Worm (Caenorhabditis elegans): Measurements from ENCODE around the gene F08B12.4.

- TF ChIP-seq lin-54 (GFP tag; optimal IDR thresholded peaks at IDR 0.05), result no peak
- TF ChIP-seq snpc-3.4 (tag; optimal IDR thresholded peaks at IDR 0.05), result no peak
- no peak for TF ChIP-seq ama-1 (optimal IDR thresholded peaks at IDR 0.05)
- no peak for TF ChIP-seq ama-1 (GFP tag; optimal IDR thresholded peaks at IDR 0.05)
- no peak for TF ChIP-seq pha-4 (tag; optimal IDR thresholded peaks at IDR 0.05)
- TF ChIP-seq C17E4.6 (GFP tag; IDR thresholded peaks at IDR 0.05), result no peak
- TF ChIP-seq ceh-27 (GFP tag; optimal IDR thresholded peaks at IDR 0.05), result no peak
- no peak for TF ChIP-seq repo-1 (tag; optimal IDR thresholded peaks at IDR 0.05)
- TF ChIP-seq mcd-1 (GFP tag; IDR thresholded peaks at IDR 0.05), result no peak
- no peak for TF ChIP-seq egl-44 (GFP tag; IDR thresholded peaks at IDR 0.05)
- no peak for TF ChIP-seq dpff-1 (tag; optimal IDR thresholded peaks at IDR 0.05)
- TF ChIP-seq nfyb-1 (GFP tag; IDR thresholded peaks at IDR 0.05), result no peak
- no peak for TF ChIP-seq Y53F4B.3 (GFP tag; IDR thresholded peaks at IDR 0.05)
Measured at ce11 chrX:11377370-11377769, 30.2 kb downstream of the F08B12.4 start, which contains the start of gene tni-1.

All from whole organism, young adult.